Fruit fly (Drosophila melanogaster) whole organism, embryonic: ENCODE measurements around the gene CG13088.

ENCODE experiments used
- Adf1 ChIP-seq: fragments of 200-800 bp; sonication (Bioruptor generic); IDR thresholded peaks from 2 replicates; pipeline ENCODE4 v1.3.6; 2022; ENCODE audit warnings: missing biosample characterization, missing genetic modification characterization
- Atf-2 ChIP-seq: fragments of 200-800 bp; sonication (Bioruptor generic); optimal IDR thresholded peaks from 2 replicates; lab custom pipeline; 2016; ENCODE audit warnings: missing biosample characterization, missing genetic modification characterization
- CG10274 ChIP-seq: fragments of 200-800 bp; sonication (Bioruptor generic); optimal IDR thresholded peaks from 3 replicates; lab custom pipeline; 2017; ENCODE audit warnings: missing biosample characterization, mild to moderate bottlenecking, missing genetic modification characterization
- CG10321 ChIP-seq: fragments of 200-800 bp; sonication (Bioruptor generic); IDR thresholded peaks from 2 replicates; pipeline ENCODE4 v1.3.6; 2022; ENCODE audit warnings: missing biosample characterization, missing genetic modification characterization
- CG13123 ChIP-seq: fragments of 200-800 bp; sonication (Bioruptor generic); optimal IDR thresholded peaks from 2 replicates; lab custom pipeline; 2016; ENCODE audit warnings: missing biosample characterization, missing genetic modification characterization
- CG13424 ChIP-seq: fragments of 200-800 bp; sonication (Bioruptor generic); optimal IDR thresholded peaks from 2 replicates; lab custom pipeline; 2019; ENCODE audit warnings: missing biosample characterization, mild to moderate bottlenecking, missing genetic modification characterization, moderate library complexity
- CG13894 ChIP-seq: fragments of 200-800 bp; sonication (Bioruptor generic); optimal IDR thresholded peaks from 3 replicates; lab custom pipeline; 2018; ENCODE audit warnings: missing biosample characterization, mild to moderate bottlenecking, missing genetic modification characterization, moderate library complexity
- CG15514 ChIP-seq: fragments of 200-800 bp; sonication (Bioruptor generic); optimal IDR thresholded peaks from 3 replicates; lab custom pipeline; 2017; ENCODE audit warnings: missing biosample characterization, missing genetic modification characterization, mild to moderate bottlenecking, moderate library complexity, missing genetic modification reagents
- CG16813 ChIP-seq: fragments of 200-800 bp; sonication (Bioruptor generic); IDR thresholded peaks from 3 replicates; pipeline ENCODE4 v1.3.6; 2022; ENCODE audit warnings: missing biosample characterization, missing genetic modification characterization; ENCODE audit not compliant: partially characterized antibody
- CG17359 ChIP-seq: fragments of 200-800 bp; sonication (Bioruptor generic); optimal IDR thresholded peaks from 3 replicates; lab custom pipeline; 2018; ENCODE audit warnings: missing biosample characterization, mild to moderate bottlenecking, missing genetic modification characterization, moderate library complexity
- CG3838 ChIP-seq: fragments of 200-800 bp; sonication (Bioruptor generic); optimal IDR thresholded peaks from 3 replicates; lab custom pipeline; 2016; ENCODE audit warnings: missing biosample characterization, missing genetic modification characterization
- CG4404 ChIP-seq: fragments of 200-800 bp; sonication (Bioruptor generic); IDR thresholded peaks from 2 replicates; pipeline ENCODE4 v1.3.6; 2022; ENCODE audit warnings: missing biosample characterization, missing genetic modification characterization
- CG5953 ChIP-seq: fragments of 200-800 bp; sonication (Bioruptor generic); IDR thresholded peaks from 2 replicates; pipeline ENCODE4 v1.3.6; 2022; ENCODE audit warnings: missing biosample characterization, missing genetic modification characterization
- CG6765 ChIP-seq: fragments of 200-800 bp; sonication (Bioruptor generic); optimal IDR thresholded peaks from 3 replicates; lab custom pipeline; 2017; ENCODE audit warnings: missing biosample characterization, mild to moderate bottlenecking, missing genetic modification characterization
- CG6854 ChIP-seq: fragments of 200-800 bp; sonication (Bioruptor generic); optimal IDR thresholded peaks from 3 replicates; lab custom pipeline; 2017; ENCODE audit warnings: missing biosample characterization, mild to moderate bottlenecking, missing genetic modification characterization
- CG8281 ChIP-seq: fragments of 200-800 bp; sonication (Bioruptor generic); optimal IDR thresholded peaks from 2 replicates; lab custom pipeline; 2018; ENCODE audit warnings: missing biosample characterization, mild to moderate bottlenecking, missing genetic modification characterization, moderate library complexity
- CoRest ChIP-seq: fragments of 200-800 bp; sonication (Bioruptor generic); optimal IDR thresholded peaks from 3 replicates; lab custom pipeline; 2018; ENCODE audit warnings: missing biosample characterization, mild to moderate bottlenecking, missing genetic modification characterization, moderate library complexity
- CrebB ChIP-seq: fragments of 200-800 bp; sonication (Bioruptor generic); optimal IDR thresholded peaks from 3 replicates; lab custom pipeline; 2018; ENCODE audit warnings: missing biosample characterization, mild to moderate bottlenecking, missing genetic modification characterization
- Dp ChIP-seq: fragments of 200-800 bp; sonication (Bioruptor generic); optimal IDR thresholded peaks from 2 replicates; lab custom pipeline; 2018; ENCODE audit warnings: missing biosample characterization, mild to moderate bottlenecking, missing genetic modification characterization, moderate library complexity
- Eip74EF ChIP-seq, 2 experiments: fragments of 200-800 bp in 1 of 2; fragments of >200 bp in 1 of 2; sonication (Bioruptor generic) in 1 of 2; optimal IDR thresholded peaks; 2 replicates each; lab custom pipeline; 2017 to 2019; ENCODE audit warnings: missing biosample characterization in 2 of 2, missing genetic modification characterization in 2 of 2, mild to moderate bottlenecking in 1 of 2, moderate library complexity in 1 of 2
- Ets97D ChIP-seq: fragments of 200-800 bp; sonication (Bioruptor generic); optimal IDR thresholded peaks from 3 replicates; lab custom pipeline; 2016; ENCODE audit warnings: missing biosample characterization, missing genetic modification characterization
- Fer1 ChIP-seq: fragments of 200-800 bp; sonication (Bioruptor generic); optimal IDR thresholded peaks from 2 replicates; lab custom pipeline; 2017; ENCODE audit warnings: missing biosample characterization, mild to moderate bottlenecking, missing genetic modification characterization
- GATAe ChIP-seq: fragments of 200-800 bp; sonication (Bioruptor generic); conservative IDR thresholded peaks from 2 replicates; pipeline ENCODE4 v1.3.6; 2022; ENCODE audit warnings: missing biosample characterization, missing genetic modification characterization
- H2.0 ChIP-seq: fragments of 200-800 bp; sonication (Bioruptor generic); IDR thresholded peaks from 2 replicates; pipeline ENCODE4 v1.3.6; 2022; ENCODE audit warnings: missing biosample characterization, missing genetic modification characterization
- Hr39 ChIP-seq: fragments of >200 bp; optimal IDR thresholded peaks from 2 replicates; lab custom pipeline; 2017
- Hr51 ChIP-seq, 2 experiments: fragments of 200-800 bp; sonication (Bioruptor generic); optimal IDR thresholded peaks; 2 replicates in 1 of 2; 3 replicates in 1 of 2; lab custom pipeline; 2016 to 2018; ENCODE audit warnings: missing biosample characterization in 2 of 2, missing genetic modification characterization in 2 of 2, mild to moderate bottlenecking in 1 of 2, moderate library complexity in 1 of 2
- Lpt ChIP-seq: fragments of >200 bp; optimal IDR thresholded peaks from 2 replicates; lab custom pipeline; 2018; ENCODE audit warnings: missing biosample characterization, missing genetic modification characterization
- Nf-YB ChIP-seq: fragments of 200-800 bp; sonication (Bioruptor generic); optimal IDR thresholded peaks from 3 replicates; lab custom pipeline; 2019; ENCODE audit warnings: missing biosample characterization, mild to moderate bottlenecking, missing genetic modification characterization, moderate library complexity
- al ChIP-seq: fragments of 200-800 bp; sonication (Bioruptor generic); IDR thresholded peaks from 2 replicates; pipeline ENCODE4 v1.3.6; 2022; ENCODE audit warnings: missing biosample characterization, missing genetic modification characterization
- bigmax ChIP-seq: fragments of 200-800 bp; sonication (Bioruptor generic); optimal IDR thresholded peaks from 2 replicates; lab custom pipeline; 2018; ENCODE audit warnings: missing biosample characterization, mild to moderate bottlenecking, missing genetic modification characterization
- dpn ChIP-seq, 2 experiments: fragments of 200-800 bp; sonication (Bioruptor generic); optimal IDR thresholded peaks; 3 replicates each; lab custom pipeline; 2016; ENCODE audit warnings: missing biosample characterization in 2 of 2, missing genetic modification characterization in 2 of 2
- ewg ChIP-seq: fragments of 200-800 bp; sonication (Bioruptor generic); optimal IDR thresholded peaks from 3 replicates; lab custom pipeline; 2017; ENCODE audit warnings: mild to moderate bottlenecking, missing biosample characterization, missing genetic modification reagents, missing genetic modification characterization
- eyg ChIP-seq: fragments of 200-800 bp; sonication (Bioruptor generic); optimal IDR thresholded peaks from 3 replicates; lab custom pipeline; 2016; ENCODE audit warnings: missing biosample characterization, missing genetic modification characterization
- grn ChIP-seq: fragments of 200-800 bp; sonication (Bioruptor generic); optimal IDR thresholded peaks from 3 replicates; lab custom pipeline; 2017; ENCODE audit warnings: missing biosample characterization, missing genetic modification characterization
- her ChIP-seq: fragments of 200-800 bp; sonication (Bioruptor generic); optimal IDR thresholded peaks from 2 replicates; lab custom pipeline; 2016; ENCODE audit warnings: missing biosample characterization, missing genetic modification characterization
- hth ChIP-seq: fragments of >200 bp; optimal IDR thresholded peaks from 2 replicates; lab custom pipeline; 2017; ENCODE audit warnings: inconsistent platforms
- jumu ChIP-seq: fragments of 200-800 bp; sonication (Bioruptor generic); optimal IDR thresholded peaks from 3 replicates; lab custom pipeline; 2016; ENCODE audit warnings: missing biosample characterization, missing genetic modification characterization
- kay ChIP-seq: fragments of 200-800 bp; sonication (Bioruptor generic); optimal IDR thresholded peaks from 2 replicates; lab custom pipeline; 2016; ENCODE audit warnings: missing biosample characterization, missing genetic modification characterization
- lilli ChIP-seq: fragments of 200-800 bp; sonication (Bioruptor generic); optimal IDR thresholded peaks from 3 replicates; lab custom pipeline; 2016; ENCODE audit warnings: missing biosample characterization, missing genetic modification characterization
- lov ChIP-seq, 2 experiments: fragments of 200-800 bp in 1 of 2; fragments of >200 bp in 1 of 2; sonication (Bioruptor generic) in 1 of 2; IDR thresholded peaks in 1 of 2; optimal IDR thresholded peaks in 1 of 2; 2 replicates in 1 of 2; 3 replicates in 1 of 2; pipeline versions ENCODE4 v1.3.6 to Lab custom; 2017 to 2022; ENCODE audit warnings: missing biosample characterization in 1 of 2, missing genetic modification characterization in 1 of 2
- mld ChIP-seq: fragments of 200-800 bp; sonication (Bioruptor generic); IDR thresholded peaks from 3 replicates; pipeline ENCODE4 v1.3.6; 2022; ENCODE audit warnings: missing biosample characterization, missing genetic modification characterization; ENCODE audit not compliant: partially characterized antibody
- seq ChIP-seq: fragments of 200-800 bp; sonication (Bioruptor generic); IDR thresholded peaks from 2 replicates; pipeline ENCODE4 v1.3.6; 2022; ENCODE audit warnings: missing biosample characterization, missing genetic modification characterization
- shn ChIP-seq: fragments of 200-800 bp; sonication (Bioruptor generic); optimal IDR thresholded peaks from 3 replicates; lab custom pipeline; 2016; ENCODE audit warnings: missing biosample characterization, missing genetic modification characterization
- sqz ChIP-seq: fragments of 200-800 bp; sonication (Bioruptor generic); optimal IDR thresholded peaks from 3 replicates; lab custom pipeline; 2018; ENCODE audit warnings: missing biosample characterization, mild to moderate bottlenecking, missing genetic modification characterization
- ssp ChIP-seq: fragments of 200-800 bp; sonication (Bioruptor generic); IDR thresholded peaks from 2 replicates; pipeline ENCODE4 v1.3.6; 2022; ENCODE audit warnings: missing biosample characterization, missing genetic modification characterization
- stwl ChIP-seq: fragments of 200-800 bp; sonication (Bioruptor generic); optimal IDR thresholded peaks from 3 replicates; lab custom pipeline; 2018; ENCODE audit warnings: missing biosample characterization, mild to moderate bottlenecking, missing genetic modification characterization, moderate library complexity
- vfl ChIP-seq: fragments of 200-800 bp; sonication (Bioruptor generic); optimal IDR thresholded peaks from 2 replicates; lab custom pipeline; 2016; ENCODE audit warnings: missing biosample characterization, missing genetic modification characterization
- z ChIP-seq: fragments of 200-800 bp; sonication (Bioruptor generic); IDR thresholded peaks from 3 replicates; pipeline ENCODE4 v1.3.6; 2022; ENCODE audit warnings: missing biosample characterization, missing genetic modification characterization

CG13088 gene

dm6 chr2L:8534515-8535295, 45.9 kb downstream of the CG13088 start (continued):
- TF ChIP-seq al (GFP tag; lab: Robert Waterston, UW) (peak; percentile 65), Eip74EF (GFP tag; optimal IDR thresholded peaks at IDR 0.05; lab: Kevin White, UChicago) (peak in 1 of 2 experiments; percentile 97), hth (lab: Kevin White, UChicago) (no peak), ssp (peak; percentile 87), CG6765 (GFP tag; lab: Kevin White, UChicago) (peak; percentile 64), CG15514 (GFP tag; lab: Kevin White, UChicago) (peak; percentile 72), Atf-2 (GFP tag; lab: Kevin White, UChicago) (peak; percentile 82), eyg (GFP tag; lab: Kevin White, UChicago) (peak; percentile 31), CG16813 (no peak), CG10321 (peak; percentile 73), CoRest (tag; lab: Kevin White, UChicago) (peak; percentile 97), CG6854 (GFP tag; lab: Kevin White, UChicago) (peak; percentile 87), Fer1 (GFP tag; lab: Kevin White, UChicago) (peak; percentile 94), sqz (peak; percentile 90), Hr51 (GFP tag; optimal IDR thresholded peaks at IDR 0.05; lab: Kevin White, UChicago) (peak; percentile 81 to 99), CG10274 (GFP tag; lab: Kevin White, UChicago) (peak; percentile 78), Hr39 (lab: Kevin White, UChicago) (no peak), CG13894 (tag; lab: Kevin White, UChicago) (peak; percentile 37), Ets97D (GFP tag; lab: Kevin White, UChicago) (peak; percentile 55), mld (GFP tag; lab: Robert Waterston, UW) (no peak), Nf-YB (GFP tag; lab: Kevin White, UChicago) (peak; percentile 80), stwl (tag; lab: Kevin White, UChicago) (no peak), bigmax (peak; percentile 48), CG13123 (GFP tag; lab: Kevin White, UChicago) (peak; percentile 87), vfl (peak; percentile 75), her (GFP tag; lab: Kevin White, UChicago) (peak; percentile 8), CG5953 (GFP tag; lab: Robert Waterston, UW) (peak; percentile 93), jumu (GFP tag; lab: Kevin White, UChicago) (peak; percentile 79), seq (GFP tag; lab: Robert Waterston, UW) (peak; percentile 96), CG8281 (tag; lab: Kevin White, UChicago) (peak; percentile 87), shn (GFP tag; lab: Kevin White, UChicago) (peak; percentile 66), grn (GFP tag; lab: Kevin White, UChicago) (peak; percentile 95), CG4404 (GFP tag; lab: Robert Waterston, UW) (peak; percentile 79), CG3838 (peak; percentile 84), dpn (GFP tag; optimal IDR thresholded peaks at IDR 0.05; lab: Kevin White, UChicago) (peak; percentile 81 to 94), Dp (peak; percentile 5), Lpt (GFP tag; lab: Kevin White, UChicago) (no peak), lilli (GFP tag; lab: Kevin White, UChicago) (peak; percentile 89), ewg (GFP tag; lab: Kevin White, UChicago) (peak; percentile 95), CG13424 (tag; lab: Kevin White, UChicago) (peak; percentile 98), H2.0 (peak; percentile 86), z (GFP tag; lab: Robert Waterston, UW) (peak; percentile 35; the same call in 1 of the 3 replicates), Adf1 (GFP tag; lab: Robert Waterston, UW) (no peak; the same call in 1 of the 2 replicates), GATAe (GFP tag; lab: Robert Waterston, UW) (0 out of 2 replicates have a peak, but pooled peaks have one; percentile 8), CrebB (tag; lab: Kevin White, UChicago) (peak; percentile 92), CG17359 (tag; lab: Kevin White, UChicago) (peak; percentile 98), lov (optimal IDR thresholded peaks at IDR 0.05; lab: Kevin White, UChicago) (no peak), lov (GFP tag; IDR thresholded peaks at IDR 0.05; lab: Robert Waterston, UW) (peak; percentile 86; the same call in 2 of the 3 replicates), kay (GFP tag; lab: Kevin White, UChicago) (peak; percentile 82)
